Worm (Caenorhabditis elegans) whole organism, L3 larva: Measurements from ENCODE around the gene pmk-2.

Experiments
- nfya-1 ChIP-seq: sonication (generic microtip); optimal IDR thresholded peaks from 2 replicates; lab custom pipeline; 2017; ENCODE audit warnings: missing genetic modification characterization, mild to moderate bottlenecking, missing compliant biosample characterization, antibody characterized with exemption, moderate library complexity; ENCODE audit not compliant: insufficient read depth
- nhr-12 ChIP-seq: fragments of 150-350 bp; optimal IDR thresholded peaks from 2 replicates; lab custom pipeline; 2014; ENCODE audit warnings: missing biosample characterization, missing genetic modification characterization
- skn-1 ChIP-seq: fragments of 150-350 bp; optimal IDR thresholded peaks from 2 replicates; lab custom pipeline; 2014; ENCODE audit warnings: missing biosample characterization, missing genetic modification characterization
- unc-39 ChIP-seq: sonication (generic microtip); optimal IDR thresholded peaks from 4 replicates; lab custom pipeline; 2017; ENCODE audit warnings: missing biosample characterization, missing genetic modification characterization
- zag-1 ChIP-seq: fragments of 150-350 bp; optimal IDR thresholded peaks from 2 replicates; lab custom pipeline; 2014; ENCODE audit warnings: missing biosample characterization, missing genetic modification characterization

ce11 chrIV:8171376-8171775 lies 28.1 kb downstream of the pmk-2 start:
- TF ChIP-seq nfya-1 (tag; lab: Kevin White, UChicago) = no peak
- no peak for TF ChIP-seq skn-1 (tag; lab: Kevin White, UChicago)
- TF ChIP-seq zag-1 = no peak
- TF ChIP-seq unc-39 (tag; lab: Kevin White, UChicago) = no peak
- TF ChIP-seq nhr-12 = no peak
